Worm (Caenorhabditis elegans): ENCODE results near the gene nhr-79.

DNA sequence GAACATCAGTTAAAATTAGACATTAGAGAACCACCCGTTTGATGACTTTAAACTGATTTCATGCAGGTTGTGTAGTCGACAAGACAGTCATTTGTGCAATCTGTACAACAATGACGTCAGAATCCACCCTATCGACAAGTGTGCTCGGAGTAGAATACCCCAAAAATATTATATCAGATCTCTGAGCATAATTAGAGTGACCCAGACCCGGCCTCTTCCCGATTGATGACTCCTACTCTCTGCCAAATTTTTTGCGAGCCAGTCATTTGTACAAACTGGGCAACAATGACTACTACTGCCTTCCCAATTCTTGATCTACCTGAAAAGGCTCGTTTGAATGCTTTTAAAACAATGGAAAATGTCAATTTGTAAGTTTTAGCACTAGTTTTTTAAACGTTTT, 28.4 kb upstream of the nhr-79 start, which contains the start of the genes fbxb-115 and fbxb-1:
- TF ChIP-seq ama-1 (optimal IDR thresholded peaks at IDR 0.05) (no peak), tbx-37 (GFP tag; conservative IDR thresholded peaks at IDR 0.05) (no peak), flt-1 (GFP tag; IDR thresholded peaks at IDR 0.05) (no peak), F13C5.2 (tag; optimal IDR thresholded peaks at IDR 0.05) (no peak), tra-4 (tag; optimal IDR thresholded peaks at IDR 0.05) (no peak), hmbx-1 (tag; optimal IDR thresholded peaks at IDR 0.05) (no peak)

Data from whole organism, early embryonic.